Fruit fly (Drosophila melanogaster) whole organism, larva: Measurements from ENCODE around the gene PolZ2.

Source experiments
- noc ChIP-seq: fragments of 200-800 bp; sonication (Bioruptor generic); optimal IDR thresholded peaks from 3 replicates; lab custom pipeline; 2019; ENCODE audit warnings: missing biosample characterization, mild to moderate bottlenecking, missing genetic modification characterization, moderate library complexity

PolZ2 gene

DNA sequence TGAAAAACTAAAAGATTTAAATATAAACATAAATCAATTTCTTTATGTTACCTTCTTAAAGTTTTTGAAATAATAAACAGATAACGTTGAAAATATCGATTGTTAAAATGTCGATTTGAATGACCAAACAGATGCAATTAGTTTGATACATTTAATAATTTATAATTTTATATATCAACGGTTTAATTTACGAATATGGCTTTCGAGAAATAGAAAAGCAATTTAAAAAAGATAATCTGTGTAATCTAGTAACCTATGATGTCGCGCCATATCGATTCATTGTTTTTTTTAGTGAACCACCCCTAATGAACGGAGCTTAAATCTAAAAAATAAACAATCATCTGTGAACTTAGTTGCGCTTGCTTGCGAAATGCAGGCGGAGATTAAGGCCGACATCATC lies at the start of gene PolZ2:
Gene PolZ2, plus strand, starts transcription at position 301 of the 400 bp plus-strand sequence.
- TF ChIP-seq noc (tag; lab: Kevin White, UChicago), result no peak

DNA sequence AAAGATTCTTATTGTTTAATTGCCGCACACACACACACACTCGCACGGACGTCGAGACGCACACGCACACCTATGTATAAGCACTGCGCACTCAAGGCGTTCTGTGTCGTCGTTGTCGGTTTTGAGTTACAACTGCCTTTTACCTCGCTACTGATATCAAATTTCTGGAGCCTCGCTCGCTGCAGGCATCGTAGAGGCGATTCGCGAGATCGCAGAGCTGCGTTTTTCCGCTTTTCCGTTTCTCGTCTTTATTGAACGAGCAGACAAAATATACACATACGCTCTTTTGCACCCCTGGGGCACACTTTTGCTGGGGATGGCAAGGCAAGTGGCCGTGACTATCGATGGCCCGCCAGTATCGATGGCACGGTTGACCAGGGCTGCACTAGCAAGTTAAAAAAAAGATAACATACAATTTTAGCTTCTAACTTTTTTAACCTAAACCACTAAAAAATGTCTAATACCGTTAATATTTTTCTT lies 41.2 kb upstream of the PolZ2 start, which contains the start of gene CG2519:
Gene CG2519, minus strand, starts transcription at position 312 of the 480 bp plus-strand sequence.
- TF ChIP-seq noc (tag; lab: Kevin White, UChicago), result no peak

DNA sequence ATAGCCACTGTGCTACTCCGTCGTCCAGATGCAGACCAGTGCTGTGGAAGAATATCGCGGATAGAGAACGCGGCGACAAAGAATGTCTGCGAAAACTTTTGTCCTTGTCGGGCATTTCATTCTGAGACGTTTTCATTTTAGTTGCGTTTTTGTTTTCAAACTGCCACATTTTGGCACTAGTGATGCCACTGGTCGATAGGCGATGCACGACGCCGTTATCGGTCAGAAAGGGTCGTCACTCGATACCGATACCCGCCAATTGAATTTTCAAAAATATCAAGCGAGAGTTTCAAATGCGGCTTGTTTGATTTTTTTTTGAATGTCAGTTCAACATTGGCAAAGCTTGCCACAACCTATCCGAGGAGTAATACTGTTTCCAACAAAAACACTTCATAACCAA lies 38.2 kb upstream of the PolZ2 start:
- no peak for TF ChIP-seq noc (tag; lab: Kevin White, UChicago)

DNA sequence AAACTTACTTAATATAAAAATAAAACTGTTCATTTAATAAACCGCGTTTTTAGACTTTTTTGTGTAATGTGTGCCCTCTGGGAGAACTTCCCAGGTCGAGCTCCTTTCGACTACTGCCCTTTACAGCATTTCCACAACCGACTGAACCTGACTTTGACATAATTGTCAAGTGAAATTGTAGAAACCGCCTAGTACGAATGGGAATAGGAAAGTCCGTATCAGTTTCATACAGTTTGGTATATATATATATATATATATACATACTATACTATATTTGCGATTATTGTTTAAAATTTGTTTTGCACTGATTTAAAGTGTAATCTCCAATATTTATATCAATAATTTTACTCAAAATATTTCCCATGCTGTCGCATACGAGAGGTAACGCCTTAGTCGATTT lies 37.6 kb upstream of the PolZ2 start, which contains the start of gene mia:
Gene mia, minus strand, starts transcription at position 101 of the 400 bp plus-strand sequence.
- TF ChIP-seq noc (tag; lab: Kevin White, UChicago), result no peak

DNA sequence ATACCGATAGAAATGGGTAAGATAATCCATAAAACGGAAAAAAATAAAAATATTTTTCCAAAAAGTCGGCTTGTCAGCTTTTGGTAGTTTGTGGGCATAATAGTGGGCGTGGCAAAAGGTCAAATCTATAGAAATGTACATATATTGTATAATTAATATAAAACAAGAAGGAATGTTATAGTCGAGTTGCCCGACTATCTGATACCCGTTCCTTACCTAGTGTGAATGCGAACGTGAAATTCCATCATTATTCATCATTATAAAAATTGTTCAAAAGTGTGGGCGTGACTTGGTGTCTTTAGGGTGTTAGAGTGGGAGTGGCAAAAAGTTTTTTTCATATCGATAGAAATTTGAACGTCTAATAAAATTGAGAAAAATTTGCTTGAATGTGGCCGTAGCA lies 37.1 kb upstream of the PolZ2 start:
- TF ChIP-seq noc (tag; lab: Kevin White, UChicago), result no peak

DNA sequence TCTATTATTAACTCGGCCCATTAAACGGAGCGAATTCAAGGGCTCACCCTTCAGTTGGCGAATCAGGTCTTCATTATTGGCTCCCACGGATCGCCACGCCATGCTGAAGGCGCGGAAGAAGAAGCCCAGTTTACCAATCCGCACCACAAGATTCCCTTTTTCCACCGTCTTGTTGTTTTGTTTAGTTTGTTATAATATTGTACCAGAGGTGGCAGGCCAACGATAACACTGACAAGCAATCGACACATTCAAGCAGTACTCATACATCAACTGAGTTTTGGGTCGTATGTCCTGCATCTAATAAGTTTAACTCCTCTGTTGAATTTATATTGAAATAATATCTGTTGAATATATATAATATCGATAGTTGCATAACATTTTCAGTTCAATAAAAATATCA lies 34.6 kb upstream of the PolZ2 start, which contains the start of gene Pcmt:
Gene Pcmt, minus strand, starts transcription at position 235 of the 400 bp plus-strand sequence.
- TF ChIP-seq noc (tag; lab: Kevin White, UChicago), result no peak

DNA sequence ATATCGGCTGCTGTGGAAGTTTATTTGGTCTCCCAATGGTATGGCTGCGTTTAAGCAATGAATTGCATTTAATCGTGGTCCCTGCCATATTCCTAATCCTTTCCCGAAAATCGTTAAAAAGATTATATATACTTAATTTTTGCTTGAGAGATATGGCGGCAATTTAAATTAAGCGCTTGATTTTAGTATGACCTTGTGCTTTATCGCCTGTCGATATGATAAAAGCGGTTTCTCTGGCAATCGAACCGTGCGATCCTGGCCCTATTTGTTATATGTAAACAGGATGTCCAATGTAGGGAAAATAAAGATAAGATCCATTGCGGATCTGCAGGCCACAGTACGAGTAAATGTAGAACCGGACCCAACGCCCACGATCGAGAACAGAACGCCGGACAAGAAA lies 33.8 kb upstream of the PolZ2 start, which contains the start of gene Snm1:
Gene Snm1, plus strand, starts transcription at position 233 of the 400 bp plus-strand sequence.
- TF ChIP-seq noc (tag; lab: Kevin White, UChicago), result no peak

DNA sequence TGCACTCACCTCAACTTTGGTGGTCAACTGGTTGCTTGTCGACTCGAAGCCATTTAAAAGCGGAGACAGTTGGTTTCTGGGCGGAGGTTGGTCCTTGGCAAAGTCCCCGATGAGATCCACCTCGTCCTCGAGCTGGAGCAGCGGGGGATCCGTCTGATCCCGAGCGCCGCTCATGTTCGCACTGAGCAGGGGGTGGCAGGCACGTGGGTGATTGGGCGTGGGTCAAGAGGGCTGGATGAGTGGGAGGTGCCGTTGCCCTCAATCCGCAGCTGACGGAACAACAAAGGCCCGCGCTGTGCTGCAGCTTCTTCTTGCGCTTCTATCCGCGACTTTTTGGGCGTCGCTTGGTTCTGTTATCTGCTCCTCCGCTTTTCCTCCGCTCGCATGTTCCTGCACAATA lies 25.7 kb upstream of the PolZ2 start:
- no peak for TF ChIP-seq noc (tag; lab: Kevin White, UChicago)

DNA sequence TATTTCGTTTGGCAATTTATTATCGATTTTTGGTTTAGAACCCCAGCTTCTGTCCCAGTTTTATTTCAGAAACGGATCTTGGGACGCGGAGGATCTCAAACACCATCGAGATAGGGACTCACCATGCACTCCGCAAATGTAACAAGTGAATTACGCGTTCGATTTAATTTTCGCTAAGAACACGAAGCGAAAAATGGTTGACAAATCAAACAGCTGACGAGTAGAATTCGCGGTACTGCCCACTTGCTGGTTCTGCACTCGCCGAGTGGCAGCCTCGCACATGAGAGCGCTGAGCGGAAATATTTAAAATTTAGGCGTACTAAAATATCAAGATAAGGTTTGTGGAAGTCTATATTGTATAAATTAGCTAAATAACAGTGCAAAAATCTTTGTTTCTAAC lies 25.3 kb upstream of the PolZ2 start, which contains the start of gene Pi4KIIalpha:
Gene Pi4KIIalpha, minus strand, starts transcription at position 233 of the 400 bp plus-strand sequence.
- no peak for TF ChIP-seq noc (tag; lab: Kevin White, UChicago)

DNA sequence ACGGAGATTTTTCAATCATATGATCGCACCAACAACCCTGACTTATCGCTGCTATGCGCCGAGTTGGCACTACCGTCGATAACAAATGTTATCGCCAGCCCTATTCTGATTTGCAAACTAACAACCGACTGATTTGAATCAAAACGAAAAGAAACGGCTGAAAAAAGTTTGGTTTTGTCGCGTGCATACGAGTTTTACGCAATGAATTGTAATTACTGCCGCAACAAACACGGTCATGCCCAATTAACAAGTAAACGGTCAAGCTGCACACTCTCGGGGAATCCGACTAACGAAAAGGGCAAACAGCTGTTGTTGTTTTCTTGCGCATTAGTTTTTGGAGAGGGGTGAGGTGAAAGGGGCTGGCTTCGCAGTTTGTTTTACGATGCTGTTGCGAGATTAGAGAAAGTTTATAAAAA lies 23.9 kb upstream of the PolZ2 start, which contains the start of the genes CG14671 and CG12746:
Gene CG14671, minus strand, starts transcription at position 41 of the 416 bp plus-strand sequence.
Gene CG12746, plus strand, starts transcription at position 91 of the 416 bp plus-strand sequence.
- TF ChIP-seq noc (tag; lab: Kevin White, UChicago), result no peak

DNA sequence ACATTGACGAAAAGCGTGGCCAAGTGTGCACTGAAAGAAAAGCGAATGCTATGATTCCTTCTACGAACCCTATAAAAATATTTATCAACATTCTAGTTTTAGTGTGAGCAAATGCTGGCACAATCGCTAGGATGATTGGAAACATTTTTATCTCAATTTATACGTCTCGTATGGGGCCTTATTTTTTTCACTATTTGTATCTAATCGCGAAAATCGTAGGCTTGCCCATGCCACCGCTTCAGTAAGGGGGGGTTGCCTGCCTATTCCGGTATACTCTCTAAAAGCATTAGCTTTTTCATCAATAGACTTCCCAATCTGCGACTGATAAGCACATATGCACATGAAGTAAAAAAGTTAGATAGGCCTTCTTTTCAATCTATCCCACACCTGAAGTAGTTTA lies 23.1 kb upstream of the PolZ2 start:
- TF ChIP-seq noc (tag; lab: Kevin White, UChicago), result peak; percentile 88

DNA sequence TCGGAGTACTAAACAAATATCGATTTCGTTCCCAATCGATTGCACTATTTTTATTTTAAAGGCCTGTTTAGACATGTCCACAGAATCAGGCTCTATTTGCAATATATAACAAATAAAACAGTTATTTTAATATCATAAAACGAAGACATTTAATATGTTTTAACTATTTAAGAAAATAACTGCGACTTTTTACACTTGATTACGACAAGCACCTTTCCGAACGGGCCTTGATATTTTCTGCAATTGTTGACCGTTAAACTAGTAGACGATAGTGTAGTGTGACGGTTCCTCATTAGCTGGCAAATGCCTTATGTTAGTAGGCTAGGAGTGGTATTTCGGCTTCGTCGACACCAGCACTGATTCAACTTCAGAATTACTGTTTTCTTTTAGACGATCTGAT lies 20.1 kb upstream of the PolZ2 start, which contains the start of the genes CG2931 and Rheb:
Gene CG2931, minus strand, starts transcription at position 26 of the 400 bp plus-strand sequence.
Gene Rheb, plus strand, starts transcription at position 332 of the 400 bp plus-strand sequence.
- TF ChIP-seq noc (tag; lab: Kevin White, UChicago), result peak; percentile 23

DNA sequence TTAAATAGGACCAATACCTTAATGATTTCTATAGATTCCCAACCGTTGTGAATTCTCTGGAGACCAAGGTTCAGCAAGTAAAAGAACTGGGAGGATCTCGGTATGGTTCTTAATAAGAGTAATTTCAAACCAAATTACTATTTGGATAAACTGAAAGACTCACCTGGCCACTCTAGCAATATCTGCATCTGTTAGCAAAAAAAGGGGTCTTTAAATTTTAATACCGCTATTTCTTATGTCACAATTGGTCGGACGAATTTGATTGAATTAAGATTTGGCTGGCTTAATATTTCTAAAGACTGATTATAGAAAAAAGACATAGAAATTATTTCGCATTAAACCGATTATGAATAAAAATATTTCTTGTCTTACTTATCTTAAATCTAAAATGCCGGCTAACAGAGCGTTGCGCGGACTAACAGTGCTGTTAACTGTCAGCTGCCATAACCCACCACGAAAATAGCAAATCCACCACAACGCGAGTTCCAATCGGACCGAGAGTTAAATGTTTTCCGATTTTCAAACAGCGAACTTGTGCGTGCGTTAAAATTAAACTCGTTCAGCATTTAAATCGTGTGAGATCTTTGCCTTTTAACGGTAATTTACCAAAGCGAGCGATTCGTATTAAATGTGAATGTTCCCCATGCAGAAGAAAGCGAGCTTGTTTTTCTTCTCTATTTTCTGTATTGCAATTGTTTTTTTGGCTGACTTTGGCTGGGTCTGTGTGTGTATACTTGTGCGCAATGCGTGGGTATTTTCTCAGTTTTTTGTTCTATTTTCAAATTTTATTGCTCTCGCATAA lies 17.8 kb upstream of the PolZ2 start, which contains the start of gene CRMP:
Gene CRMP, plus strand, starts transcription at position 474 of the 802 bp plus-strand sequence.
- TF ChIP-seq noc (tag; lab: Kevin White, UChicago), result no peak

DNA sequence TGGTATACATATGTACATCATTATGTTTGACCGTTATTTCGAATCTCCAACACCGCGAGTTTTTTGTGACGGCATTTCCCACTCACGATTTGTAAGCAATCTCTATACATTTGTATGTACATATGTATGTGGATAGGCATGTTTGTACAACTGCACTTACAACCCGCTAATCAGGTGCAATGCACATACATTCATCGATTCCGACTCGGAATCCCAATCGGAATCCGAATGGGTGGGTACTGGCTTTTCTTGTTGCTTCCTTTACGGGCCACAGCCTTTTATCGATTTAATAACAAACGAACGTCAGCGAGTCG lies 17.3 kb upstream of the PolZ2 start:
- TF ChIP-seq noc (tag; lab: Kevin White, UChicago), result no peak

DNA sequence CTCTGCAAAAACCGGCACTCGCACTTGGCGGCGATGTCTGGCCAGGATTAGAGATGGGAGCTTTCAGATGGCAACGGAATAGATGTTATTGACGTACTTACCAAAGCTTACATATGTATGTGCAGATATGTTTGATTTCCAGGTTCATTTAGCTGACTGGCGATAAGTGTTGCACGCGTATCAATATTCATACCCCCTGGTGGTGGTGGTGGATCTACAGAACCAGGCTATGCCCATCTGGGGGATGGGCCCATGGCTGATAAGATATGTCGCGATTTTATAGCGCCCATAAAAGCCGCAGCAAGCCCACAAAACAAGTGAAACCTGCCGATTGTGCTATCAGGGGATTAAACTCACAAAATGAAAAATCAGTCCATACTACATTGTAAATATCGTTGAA lies 16.9 kb upstream of the PolZ2 start:
- no peak for TF ChIP-seq noc (tag; lab: Kevin White, UChicago)
